Fruit fly (Drosophila melanogaster) whole organism, prepupa: ENCODE measurements around the gene ohgt.
A peak's percentile ranks its signal among the peaks of the same experiment; 100 is the strongest.

Experiments
- CG10631 ChIP-seq: fragments of 200-800 bp; sonication (Bioruptor generic); optimal IDR thresholded peaks from 2 replicates; lab custom pipeline; 2016; ENCODE audit warnings: missing biosample characterization, missing genetic modification characterization
- CG10669 ChIP-seq: fragments of 200-800 bp; sonication (Bioruptor generic); optimal IDR thresholded peaks from 3 replicates; lab custom pipeline; 2018; ENCODE audit warnings: missing biosample characterization, mild to moderate bottlenecking, missing genetic modification characterization, moderate library complexity
- CG15336 ChIP-seq: fragments of 200-800 bp; sonication (Bioruptor generic); IDR thresholded peaks from 2 replicates; pipeline ENCODE4 v1.3.6; 2022; ENCODE audit warnings: missing biosample characterization, missing genetic modification characterization
- CG1621 ChIP-seq: fragments of 200-800 bp; sonication (Bioruptor generic); optimal IDR thresholded peaks from 3 replicates; lab custom pipeline; 2018; ENCODE audit warnings: missing biosample characterization, mild to moderate bottlenecking, missing genetic modification characterization
- CG16779 ChIP-seq: fragments of 200-800 bp; sonication (Bioruptor generic); optimal IDR thresholded peaks from 3 replicates; lab custom pipeline; 2017; ENCODE audit warnings: missing biosample characterization, mild to moderate bottlenecking, missing genetic modification characterization
- CG3032 ChIP-seq: fragments of 200-800 bp; optimal IDR thresholded peaks from 2 replicates; lab custom pipeline; 2019; ENCODE audit warnings: missing biosample characterization, mild to moderate bottlenecking, missing genetic modification characterization, moderate library complexity
- CG31627 ChIP-seq: fragments of 200-800 bp; sonication (Bioruptor generic); optimal IDR thresholded peaks from 3 replicates; lab custom pipeline; 2016; ENCODE audit warnings: missing biosample characterization, missing genetic modification characterization
- CG32006 ChIP-seq: fragments of 200-800 bp; sonication (Bioruptor generic); optimal IDR thresholded peaks from 3 replicates; lab custom pipeline; 2017; ENCODE audit warnings: missing biosample characterization, mild to moderate bottlenecking, missing genetic modification characterization
- CG34406 ChIP-seq: fragments of 200-800 bp; sonication (Bioruptor generic); optimal IDR thresholded peaks from 3 replicates; lab custom pipeline; 2016; ENCODE audit warnings: missing biosample characterization, missing genetic modification characterization
- CG6163 ChIP-seq: fragments of 200-800 bp; sonication (Bioruptor generic); IDR thresholded peaks from 3 replicates; pipeline ENCODE4 v1.3.6; 2022; ENCODE audit warnings: missing biosample characterization, missing genetic modification characterization
- CG6276 ChIP-seq: fragments of 200-800 bp; sonication (Bioruptor generic); optimal IDR thresholded peaks from 2 replicates; lab custom pipeline; 2017; ENCODE audit warnings: missing biosample characterization, mild to moderate bottlenecking, missing genetic modification characterization
- CG6792 ChIP-seq: fragments of 200-800 bp; sonication (Bioruptor generic); optimal IDR thresholded peaks from 3 replicates; lab custom pipeline; 2016; ENCODE audit warnings: missing biosample characterization, missing genetic modification characterization
- CG6808 ChIP-seq: fragments of 200-800 bp; sonication (Bioruptor generic); optimal IDR thresholded peaks from 3 replicates; lab custom pipeline; 2017; ENCODE audit warnings: missing biosample characterization, missing genetic modification characterization, mild to moderate bottlenecking, moderate library complexity, missing genetic modification reagents
- CG6854 ChIP-seq: fragments of 200-800 bp; sonication (Bioruptor generic); optimal IDR thresholded peaks from 2 replicates; lab custom pipeline; 2017; ENCODE audit warnings: missing biosample characterization, mild to moderate bottlenecking, missing genetic modification characterization
- CG8632 ChIP-seq: fragments of 200-800 bp; sonication (Bioruptor generic); optimal IDR thresholded peaks from 3 replicates; lab custom pipeline; 2016; ENCODE audit warnings: missing biosample characterization, missing genetic modification characterization
- CG9139 ChIP-seq: fragments of 200-800 bp; sonication (Bioruptor generic); optimal IDR thresholded peaks from 3 replicates; lab custom pipeline; 2017; ENCODE audit warnings: missing biosample characterization, mild to moderate bottlenecking, missing genetic modification characterization
- Eip75B ChIP-seq: fragments of 200-800 bp; sonication (Bioruptor generic); optimal IDR thresholded peaks from 3 replicates; lab custom pipeline; 2016; ENCODE audit warnings: missing biosample characterization, missing genetic modification characterization
- Eip78C ChIP-seq: fragments of 200-800 bp; sonication (Bioruptor generic); peaks from one replicate; lab custom pipeline; 2016; ENCODE audit warnings: missing biosample characterization, missing genetic modification characterization
- Eip93F ChIP-seq: fragments of 200-800 bp; sonication (Bioruptor generic); optimal IDR thresholded peaks from 2 replicates; lab custom pipeline; 2016; ENCODE audit warnings: missing biosample characterization, mild to moderate bottlenecking, missing genetic modification characterization
- Ets96B ChIP-seq: fragments of 200-800 bp; optimal IDR thresholded peaks from 2 replicates; lab custom pipeline; 2019; ENCODE audit warnings: missing biosample characterization, mild to moderate bottlenecking, missing genetic modification characterization, moderate library complexity
- Gug ChIP-seq: fragments of 200-800 bp; sonication (Bioruptor generic); IDR thresholded peaks from 2 replicates; pipeline ENCODE4 v1.3.6; 2022; ENCODE audit warnings: missing biosample characterization, missing genetic modification characterization
- Hr39 ChIP-seq: fragments of 200-800 bp; sonication (Bioruptor generic); optimal IDR thresholded peaks from 2 replicates; lab custom pipeline; 2016; ENCODE audit warnings: missing biosample characterization, missing genetic modification characterization
- Hr4 ChIP-seq: fragments of 200-800 bp; sonication (Bioruptor generic); optimal IDR thresholded peaks from 3 replicates; lab custom pipeline; 2016; ENCODE audit warnings: missing biosample characterization, missing genetic modification characterization
- Lpt ChIP-seq: fragments of 200-800 bp; sonication (Bioruptor generic); optimal IDR thresholded peaks from 3 replicates; lab custom pipeline; 2016; ENCODE audit warnings: missing biosample characterization, missing genetic modification characterization
- Met ChIP-seq: fragments of 200-800 bp; sonication (Bioruptor generic); optimal IDR thresholded peaks from 3 replicates; lab custom pipeline; 2016; ENCODE audit warnings: missing biosample characterization, missing genetic modification characterization
- Sox14 ChIP-seq: fragments of 200-800 bp; sonication (Bioruptor generic); optimal IDR thresholded peaks from 3 replicates; lab custom pipeline; 2016; ENCODE audit warnings: missing biosample characterization, missing genetic modification characterization
- Sox15 ChIP-seq: fragments of 200-800 bp; sonication (Bioruptor generic); optimal IDR thresholded peaks from 3 replicates; lab custom pipeline; 2016; ENCODE audit warnings: missing biosample characterization, missing genetic modification characterization
- cyc ChIP-seq: fragments of 200-800 bp; sonication (Bioruptor generic); optimal IDR thresholded peaks from 3 replicates; lab custom pipeline; 2016; ENCODE audit warnings: missing biosample characterization, missing genetic modification characterization
- dsx ChIP-seq: fragments of 200-800 bp; optimal IDR thresholded peaks from 3 replicates; lab custom pipeline; 2019; ENCODE audit warnings: missing biosample characterization, mild to moderate bottlenecking, missing genetic modification characterization, moderate library complexity; ENCODE audit not compliant: poor library complexity, severe bottlenecking
- eg ChIP-seq: fragments of 200-800 bp; sonication (Bioruptor generic); IDR thresholded peaks from 3 replicates; pipeline ENCODE4 v1.3.6; 2022; ENCODE audit warnings: missing biosample characterization, missing genetic modification characterization
- esn ChIP-seq: fragments of 200-800 bp; sonication (Bioruptor generic); optimal IDR thresholded peaks from 2 replicates; lab custom pipeline; 2016; ENCODE audit warnings: missing biosample characterization, mild to moderate bottlenecking, missing genetic modification characterization, moderate library complexity
- fd59A ChIP-seq: fragments of 200-800 bp; sonication (Bioruptor generic); optimal IDR thresholded peaks from 2 replicates; lab custom pipeline; 2017; ENCODE audit warnings: missing biosample characterization, mild to moderate bottlenecking, missing genetic modification characterization, missing genetic modification reagents
- fkh ChIP-seq: fragments of 200-800 bp; sonication (Bioruptor generic); optimal IDR thresholded peaks from 3 replicates; lab custom pipeline; 2017; ENCODE audit warnings: missing biosample characterization, mild to moderate bottlenecking, missing genetic modification characterization, moderate library complexity
- net ChIP-seq: fragments of 200-800 bp; sonication (Bioruptor generic); optimal IDR thresholded peaks from 3 replicates; lab custom pipeline; 2016; ENCODE audit warnings: missing biosample characterization, missing genetic modification characterization
- pdm3 ChIP-seq: fragments of 200-800 bp; sonication (Bioruptor generic); optimal IDR thresholded peaks from 3 replicates; lab custom pipeline; 2016; ENCODE audit warnings: missing biosample characterization, missing genetic modification characterization
- salr ChIP-seq, 2 experiments: fragments of 200-800 bp; sonication (Bioruptor generic); optimal IDR thresholded peaks; 3 replicates each; lab custom pipeline; 2016 to 2018; ENCODE audit warnings: missing biosample characterization in 2 of 2, missing genetic modification characterization in 2 of 2, mild to moderate bottlenecking in 1 of 2
- ss ChIP-seq, 2 experiments: fragments of 200-800 bp; sonication (Bioruptor generic); optimal IDR thresholded peaks; 2 replicates in 1 of 2; 3 replicates in 1 of 2; lab custom pipeline; 2017 to 2018; ENCODE audit warnings: mild to moderate bottlenecking in 2 of 2, missing biosample characterization in 2 of 2, missing genetic modification characterization in 2 of 2, moderate library complexity in 1 of 2
- svp ChIP-seq: fragments of 200-800 bp; sonication (Bioruptor generic); peaks from one replicate; lab custom pipeline; 2016; ENCODE audit warnings: missing biosample characterization, missing genetic modification characterization
- topi ChIP-seq: fragments of 200-800 bp; sonication (Bioruptor generic); optimal IDR thresholded peaks from 3 replicates; lab custom pipeline; 2016; ENCODE audit warnings: missing biosample characterization, missing genetic modification characterization
- vri ChIP-seq: fragments of 200-800 bp; sonication (Bioruptor generic); optimal IDR thresholded peaks from 3 replicates; lab custom pipeline; 2016; ENCODE audit warnings: missing biosample characterization, mild to moderate bottlenecking, missing genetic modification characterization

Gene ohgt

dm6 chr3R:10091513-10091912, 42.5 kb downstream of the ohgt start:
- TF ChIP-seq CG31627 (GFP tag; lab: Kevin White, UChicago) (no peak), Gug (no peak), Met (GFP tag; lab: Kevin White, UChicago) (no peak), CG6854 (GFP tag; lab: Kevin White, UChicago) (no peak), CG32006 (GFP tag; lab: Kevin White, UChicago) (no peak), Hr4 (GFP tag; lab: Kevin White, UChicago) (no peak), svp (no peak)

dm6 chr3R:10093252-10094030, 44.4 kb downstream of the ohgt start:
- peak in 1 of 2 experiments; percentile 38 for TF ChIP-seq ss (GFP tag; optimal IDR thresholded peaks at IDR 0.05; lab: Kevin White, UChicago)
- TF ChIP-seq eg (GFP tag; lab: Robert Waterston, UW) = peak; percentile 52; the same call in 1 of the 3 replicates
- peak; percentile 12 for TF ChIP-seq CG6276 (GFP tag; lab: Kevin White, UChicago)
- peak; percentile 34 for TF ChIP-seq Eip78C (GFP tag; lab: Kevin White, UChicago)
- TF ChIP-seq CG34406 (GFP tag; lab: Kevin White, UChicago) = no peak
- no peak for TF ChIP-seq CG10669 (GFP tag; lab: Kevin White, UChicago)
- TF ChIP-seq CG15336 = peak; percentile 29; the same call in 1 of the 2 replicates
- TF ChIP-seq CG16779 = peak; percentile 66
- TF ChIP-seq net (GFP tag; lab: Kevin White, UChicago) = peak; percentile 3
- peak; percentile 38 for TF ChIP-seq fkh (GFP tag; lab: Kevin White, UChicago)
- TF ChIP-seq CG6808 (GFP tag; lab: Kevin White, UChicago) = peak; percentile 7
- no peak for TF ChIP-seq Sox15 (GFP tag; lab: Kevin White, UChicago)

dm6 chr3R:10095052-10095451, 46.1 kb downstream of the ohgt start:
- TF ChIP-seq fd59A (GFP tag; lab: Kevin White, UChicago) (no peak), dsx (GFP tag; lab: Kevin White, UChicago) (no peak), pdm3 (no peak), Hr4 (GFP tag; lab: Kevin White, UChicago) (no peak), topi (GFP tag; lab: Kevin White, UChicago) (no peak), vri (GFP tag; lab: Kevin White, UChicago) (no peak), CG10669 (GFP tag; lab: Kevin White, UChicago) (no peak), Lpt (no peak), CG6792 (GFP tag; lab: Kevin White, UChicago) (no peak), CG9139 (no peak), Gug (no peak)

dm6 chr3R:10095765-10096164, 46.8 kb downstream of the ohgt start:
- TF ChIP-seq svp (no peak), net (GFP tag; lab: Kevin White, UChicago) (no peak), Eip75B (GFP tag; lab: Kevin White, UChicago) (no peak), Eip78C (GFP tag; lab: Kevin White, UChicago) (no peak), fd59A (GFP tag; lab: Kevin White, UChicago) (no peak)

- TF ChIP-seq Ets96B (tag; lab: Kevin White, UChicago) (no peak), CG1621 (tag; lab: Kevin White, UChicago) (no peak), esn (GFP tag; lab: Kevin White, UChicago) (peak; percentile 40), Sox15 (GFP tag; lab: Kevin White, UChicago) (no peak), CG6163 (GFP tag; lab: Robert Waterston, UW) (peak; percentile 27; the same call in 1 of the 3 replicates), fkh (GFP tag; lab: Kevin White, UChicago) (peak; percentile 83), Lpt (no peak), CG3032 (tag; lab: Kevin White, UChicago) (no peak), salr (GFP tag; optimal IDR thresholded peaks at IDR 0.05; lab: Kevin White, UChicago) (no peak), Sox14 (GFP tag; lab: Kevin White, UChicago) (no peak), cyc (GFP tag; lab: Kevin White, UChicago) (peak; percentile 12), Gug (no peak), Eip93F (GFP tag; lab: Kevin White, UChicago) (peak; percentile 55), CG8632 (GFP tag; lab: Kevin White, UChicago) (no peak), CG10631 (GFP tag; lab: Kevin White, UChicago) (no peak), CG6808 (GFP tag; lab: Kevin White, UChicago) (no peak), CG31627 (GFP tag; lab: Kevin White, UChicago) (peak; percentile 21), CG32006 (GFP tag; lab: Kevin White, UChicago) (no peak), Hr39 (peak; percentile 26), vri (GFP tag; lab: Kevin White, UChicago) (peak; percentile 85)
Measured at dm6 chr3R:10097531-10098295, 48.7 kb downstream of the ohgt start.
